Fruit fly (Drosophila melanogaster) whole organism, prepupa: ENCODE results near the gene CG6569.

ENCODE experiments used
- Blimp-1 ChIP-seq: fragments of 200-800 bp; sonication (Bioruptor generic); optimal IDR thresholded peaks from 3 replicates; lab custom pipeline; 2017; ENCODE audit warnings: missing biosample characterization, missing genetic modification characterization, mild to moderate bottlenecking, moderate library complexity, missing genetic modification reagents
- CG11294 ChIP-seq: fragments of 200-800 bp; sonication (Bioruptor generic); IDR thresholded peaks from 2 replicates; pipeline ENCODE4 v1.3.6; 2022; ENCODE audit warnings: missing biosample characterization, missing genetic modification characterization
- CG11762 ChIP-seq: fragments of 200-800 bp; sonication (Bioruptor generic); optimal IDR thresholded peaks from 3 replicates; lab custom pipeline; 2016; ENCODE audit warnings: missing biosample characterization, missing genetic modification characterization; ENCODE audit not compliant: insufficient read depth
- CG11902 ChIP-seq: fragments of 200-800 bp; sonication (Bioruptor generic); optimal IDR thresholded peaks from 3 replicates; lab custom pipeline; 2016; ENCODE audit warnings: missing biosample characterization, missing genetic modification characterization
- CG15336 ChIP-seq: fragments of 200-800 bp; sonication (Bioruptor generic); IDR thresholded peaks from 2 replicates; pipeline ENCODE4 v1.3.6; 2022; ENCODE audit warnings: missing biosample characterization, missing genetic modification characterization
- CG1621 ChIP-seq: fragments of 200-800 bp; sonication (Bioruptor generic); optimal IDR thresholded peaks from 3 replicates; lab custom pipeline; 2018; ENCODE audit warnings: missing biosample characterization, mild to moderate bottlenecking, missing genetic modification characterization
- CG16779 ChIP-seq: fragments of 200-800 bp; sonication (Bioruptor generic); optimal IDR thresholded peaks from 3 replicates; lab custom pipeline; 2017; ENCODE audit warnings: missing biosample characterization, mild to moderate bottlenecking, missing genetic modification characterization
- CG31627 ChIP-seq: fragments of 200-800 bp; sonication (Bioruptor generic); optimal IDR thresholded peaks from 3 replicates; lab custom pipeline; 2016; ENCODE audit warnings: missing biosample characterization, missing genetic modification characterization
- CG32006 ChIP-seq: fragments of 200-800 bp; sonication (Bioruptor generic); optimal IDR thresholded peaks from 3 replicates; lab custom pipeline; 2017; ENCODE audit warnings: missing biosample characterization, mild to moderate bottlenecking, missing genetic modification characterization
- CG34406 ChIP-seq: fragments of 200-800 bp; sonication (Bioruptor generic); optimal IDR thresholded peaks from 3 replicates; lab custom pipeline; 2016; ENCODE audit warnings: missing biosample characterization, missing genetic modification characterization
- CG4318 ChIP-seq: fragments of 200-800 bp; sonication (Bioruptor generic); optimal IDR thresholded peaks from 3 replicates; lab custom pipeline; 2017; ENCODE audit warnings: missing biosample characterization, mild to moderate bottlenecking, missing genetic modification characterization
- CG6163 ChIP-seq: fragments of 200-800 bp; sonication (Bioruptor generic); IDR thresholded peaks from 3 replicates; pipeline ENCODE4 v1.3.6; 2022; ENCODE audit warnings: missing biosample characterization, missing genetic modification characterization
- CG6276 ChIP-seq: fragments of 200-800 bp; sonication (Bioruptor generic); optimal IDR thresholded peaks from 2 replicates; lab custom pipeline; 2017; ENCODE audit warnings: missing biosample characterization, mild to moderate bottlenecking, missing genetic modification characterization
- CG6792 ChIP-seq: fragments of 200-800 bp; sonication (Bioruptor generic); optimal IDR thresholded peaks from 3 replicates; lab custom pipeline; 2016; ENCODE audit warnings: missing biosample characterization, missing genetic modification characterization
- CG6808 ChIP-seq: fragments of 200-800 bp; sonication (Bioruptor generic); optimal IDR thresholded peaks from 3 replicates; lab custom pipeline; 2017; ENCODE audit warnings: missing biosample characterization, missing genetic modification characterization, mild to moderate bottlenecking, moderate library complexity, missing genetic modification reagents
- CG6854 ChIP-seq: fragments of 200-800 bp; sonication (Bioruptor generic); optimal IDR thresholded peaks from 2 replicates; lab custom pipeline; 2017; ENCODE audit warnings: missing biosample characterization, mild to moderate bottlenecking, missing genetic modification characterization
- CG8119 ChIP-seq: fragments of 200-800 bp; sonication (Bioruptor generic); IDR thresholded peaks from 3 replicates; pipeline ENCODE4 v1.3.6; 2022; ENCODE audit warnings: missing biosample characterization, missing genetic modification characterization
- CG9139 ChIP-seq: fragments of 200-800 bp; sonication (Bioruptor generic); optimal IDR thresholded peaks from 3 replicates; lab custom pipeline; 2017; ENCODE audit warnings: missing biosample characterization, mild to moderate bottlenecking, missing genetic modification characterization
- Eip75B ChIP-seq: fragments of 200-800 bp; sonication (Bioruptor generic); optimal IDR thresholded peaks from 3 replicates; lab custom pipeline; 2016; ENCODE audit warnings: missing biosample characterization, missing genetic modification characterization
- Eip78C ChIP-seq: fragments of 200-800 bp; sonication (Bioruptor generic); peaks from one replicate; lab custom pipeline; 2016; ENCODE audit warnings: missing biosample characterization, missing genetic modification characterization
- Eip93F ChIP-seq: fragments of 200-800 bp; sonication (Bioruptor generic); optimal IDR thresholded peaks from 2 replicates; lab custom pipeline; 2016; ENCODE audit warnings: missing biosample characterization, mild to moderate bottlenecking, missing genetic modification characterization
- Ets21C ChIP-seq: fragments of 200-800 bp; sonication (Bioruptor generic); optimal IDR thresholded peaks from 3 replicates; lab custom pipeline; 2016; ENCODE audit warnings: missing biosample characterization, missing genetic modification characterization
- Ets96B ChIP-seq: fragments of 200-800 bp; optimal IDR thresholded peaks from 2 replicates; lab custom pipeline; 2019; ENCODE audit warnings: missing biosample characterization, mild to moderate bottlenecking, missing genetic modification characterization, moderate library complexity
- Met ChIP-seq: fragments of 200-800 bp; sonication (Bioruptor generic); optimal IDR thresholded peaks from 3 replicates; lab custom pipeline; 2016; ENCODE audit warnings: missing biosample characterization, missing genetic modification characterization
- OdsH ChIP-seq: fragments of 200-800 bp; sonication (Bioruptor generic); optimal IDR thresholded peaks from 3 replicates; lab custom pipeline; 2016; ENCODE audit warnings: missing biosample characterization, missing genetic modification characterization
- Smox ChIP-seq: fragments of 200-800 bp; sonication (Bioruptor generic); optimal IDR thresholded peaks from 3 replicates; lab custom pipeline; 2016; ENCODE audit warnings: missing biosample characterization, missing genetic modification characterization
- Sox14 ChIP-seq: fragments of 200-800 bp; sonication (Bioruptor generic); optimal IDR thresholded peaks from 3 replicates; lab custom pipeline; 2016; ENCODE audit warnings: missing biosample characterization, missing genetic modification characterization
- cyc ChIP-seq: fragments of 200-800 bp; sonication (Bioruptor generic); optimal IDR thresholded peaks from 3 replicates; lab custom pipeline; 2016; ENCODE audit warnings: missing biosample characterization, missing genetic modification characterization
- dac ChIP-seq: fragments of 200-800 bp; sonication (Bioruptor generic); optimal IDR thresholded peaks from 2 replicates; lab custom pipeline; 2017; ENCODE audit warnings: missing biosample characterization, mild to moderate bottlenecking, missing genetic modification characterization
- dsx ChIP-seq: fragments of 200-800 bp; optimal IDR thresholded peaks from 3 replicates; lab custom pipeline; 2019; ENCODE audit warnings: missing biosample characterization, mild to moderate bottlenecking, missing genetic modification characterization, moderate library complexity; ENCODE audit not compliant: poor library complexity, severe bottlenecking
- eg ChIP-seq: fragments of 200-800 bp; sonication (Bioruptor generic); IDR thresholded peaks from 3 replicates; pipeline ENCODE4 v1.3.6; 2022; ENCODE audit warnings: missing biosample characterization, missing genetic modification characterization
- esn ChIP-seq: fragments of 200-800 bp; sonication (Bioruptor generic); optimal IDR thresholded peaks from 2 replicates; lab custom pipeline; 2016; ENCODE audit warnings: missing biosample characterization, mild to moderate bottlenecking, missing genetic modification characterization, moderate library complexity
- fd59A ChIP-seq: fragments of 200-800 bp; sonication (Bioruptor generic); optimal IDR thresholded peaks from 2 replicates; lab custom pipeline; 2017; ENCODE audit warnings: missing biosample characterization, mild to moderate bottlenecking, missing genetic modification characterization, missing genetic modification reagents
- fkh ChIP-seq: fragments of 200-800 bp; sonication (Bioruptor generic); optimal IDR thresholded peaks from 3 replicates; lab custom pipeline; 2017; ENCODE audit warnings: missing biosample characterization, mild to moderate bottlenecking, missing genetic modification characterization, moderate library complexity
- net ChIP-seq: fragments of 200-800 bp; sonication (Bioruptor generic); optimal IDR thresholded peaks from 3 replicates; lab custom pipeline; 2016; ENCODE audit warnings: missing biosample characterization, missing genetic modification characterization
- salr ChIP-seq, 2 experiments: fragments of 200-800 bp; sonication (Bioruptor generic); optimal IDR thresholded peaks; 3 replicates each; lab custom pipeline; 2016 to 2018; ENCODE audit warnings: missing biosample characterization in 2 of 2, missing genetic modification characterization in 2 of 2, mild to moderate bottlenecking in 1 of 2
- spab ChIP-seq: fragments of 200-800 bp; sonication (Bioruptor generic); optimal IDR thresholded peaks from 2 replicates; lab custom pipeline; 2017; ENCODE audit warnings: missing biosample characterization, mild to moderate bottlenecking, missing genetic modification characterization, missing genetic modification reagents
- ss ChIP-seq, 2 experiments: fragments of 200-800 bp; sonication (Bioruptor generic); optimal IDR thresholded peaks; 2 replicates in 1 of 2; 3 replicates in 1 of 2; lab custom pipeline; 2017 to 2018; ENCODE audit warnings: mild to moderate bottlenecking in 2 of 2, missing biosample characterization in 2 of 2, missing genetic modification characterization in 2 of 2, moderate library complexity in 1 of 2
- svp ChIP-seq: fragments of 200-800 bp; sonication (Bioruptor generic); peaks from one replicate; lab custom pipeline; 2016; ENCODE audit warnings: missing biosample characterization, missing genetic modification characterization
- vri ChIP-seq: fragments of 200-800 bp; sonication (Bioruptor generic); optimal IDR thresholded peaks from 3 replicates; lab custom pipeline; 2016; ENCODE audit warnings: missing biosample characterization, mild to moderate bottlenecking, missing genetic modification characterization

CG6569 gene

dm6 chr3R:21893929-21894328 is 26.2 kb upstream of the CG6569 start (continued):
- peak; percentile 76 for TF ChIP-seq net (GFP tag; lab: Kevin White, UChicago)
- TF ChIP-seq CG8119 (GFP tag; lab: Robert Waterston, UW), result peak; percentile 94
- peak; percentile 89 for TF ChIP-seq CG4318 (GFP tag; lab: Kevin White, UChicago)
- peak; percentile 64 for TF ChIP-seq svp (GFP tag; lab: Kevin White, UChicago)
- peak; percentile 51 for TF ChIP-seq CG34406 (GFP tag; lab: Kevin White, UChicago)
- TF ChIP-seq cyc (GFP tag; lab: Kevin White, UChicago), result no peak
- peak; percentile 23 for TF ChIP-seq Met (GFP tag; lab: Kevin White, UChicago)
- TF ChIP-seq CG32006 (GFP tag; lab: Kevin White, UChicago), result peak; percentile 96
- peak; percentile 45 for TF ChIP-seq CG6792
- TF ChIP-seq OdsH (GFP tag; lab: Kevin White, UChicago), result peak; percentile 80
- no peak for TF ChIP-seq CG11902
- TF ChIP-seq dac (GFP tag; lab: Kevin White, UChicago), result peak; percentile 81
- TF ChIP-seq CG31627 (GFP tag; lab: Kevin White, UChicago), result no peak
- TF ChIP-seq fd59A, result peak; percentile 73
- TF ChIP-seq CG1621, result peak; percentile 73
- TF ChIP-seq CG11762 (GFP tag; lab: Kevin White, UChicago), result peak; percentile 71
- TF ChIP-seq CG6276, result peak; percentile 87
- TF ChIP-seq CG15336, result peak; percentile 92
- TF ChIP-seq CG6854 (GFP tag; lab: Kevin White, UChicago), result no peak
- peak; percentile 65 for TF ChIP-seq CG11294 (GFP tag; lab: Robert Waterston, UW)
- TF ChIP-seq ss (GFP tag; optimal IDR thresholded peaks at IDR 0.05; lab: Kevin White, UChicago), result peak; percentile 79 to 80
- TF ChIP-seq salr (GFP tag; optimal IDR thresholded peaks at IDR 0.05; lab: Kevin White, UChicago), result peak; percentile 36 to 88
- TF ChIP-seq Blimp-1 (GFP tag; lab: Kevin White, UChicago), result no peak

- TF ChIP-seq spab, result peak; percentile 36
- no peak for TF ChIP-seq Ets21C (GFP tag; lab: Kevin White, UChicago)
- TF ChIP-seq CG6163, result peak; percentile 56; the same call in 2 of the 3 replicates
- TF ChIP-seq ss (GFP tag; optimal IDR thresholded peaks at IDR 0.05; lab: Kevin White, UChicago), result peak in 1 of 2 experiments; percentile 53
- TF ChIP-seq Eip78C (GFP tag; lab: Kevin White, UChicago), result peak; percentile 55
- peak; percentile 25; the same call in 2 of the 3 replicates for TF ChIP-seq eg (GFP tag; lab: Robert Waterston, UW)
- no peak for TF ChIP-seq Ets96B (tag; lab: Kevin White, UChicago)
- TF ChIP-seq OdsH (GFP tag; lab: Kevin White, UChicago), result no peak
- TF ChIP-seq CG1621, result peak; percentile 21
- peak; percentile 17 for TF ChIP-seq dsx (GFP tag; lab: Kevin White, UChicago)
- TF ChIP-seq CG6808 (GFP tag; lab: Kevin White, UChicago), result peak; percentile 17
- peak; percentile 11 for TF ChIP-seq CG32006 (GFP tag; lab: Kevin White, UChicago)
- TF ChIP-seq svp (GFP tag; lab: Kevin White, UChicago), result peak; percentile 32
- TF ChIP-seq CG6792, result no peak
Measured at dm6 chr3R:21892450-21892849, 24.7 kb upstream of the CG6569 start.

DNA sequence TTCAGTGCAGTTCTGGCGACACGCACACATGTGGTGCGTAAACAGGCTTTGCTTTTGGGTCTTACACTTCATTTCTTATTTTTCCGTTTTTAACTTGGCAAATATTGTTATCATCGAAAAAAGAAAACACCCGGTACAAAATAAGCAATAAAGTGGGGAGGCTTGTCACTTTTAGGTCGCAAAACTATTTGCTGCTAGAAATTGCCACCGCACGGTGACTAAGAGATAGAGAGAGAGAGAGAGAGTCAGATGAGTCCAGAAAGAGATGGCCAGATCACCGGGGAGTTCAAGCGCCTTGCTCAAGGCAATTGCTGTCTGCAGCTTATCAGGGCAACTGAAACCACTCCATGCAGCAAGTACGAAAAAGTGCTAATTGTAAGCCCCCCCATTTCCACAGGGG is 23.0 kb upstream of the CG6569 start:
- TF ChIP-seq eg (GFP tag; lab: Robert Waterston, UW), result peak; percentile 50; the same call in 1 of the 3 replicates
- TF ChIP-seq CG16779, result peak; percentile 1
- peak; percentile 8 for TF ChIP-seq CG6808 (GFP tag; lab: Kevin White, UChicago)
- no peak for TF ChIP-seq fkh (GFP tag; lab: Kevin White, UChicago)
- no peak for TF ChIP-seq CG8119 (GFP tag; lab: Robert Waterston, UW)
- peak; percentile 18 for TF ChIP-seq CG6276
- TF ChIP-seq esn (GFP tag; lab: Kevin White, UChicago), result peak; percentile 13
- TF ChIP-seq CG6163, result peak; percentile 17; the same call in 1 of the 3 replicates
- TF ChIP-seq svp (GFP tag; lab: Kevin White, UChicago), result peak; percentile 74
- no peak for TF ChIP-seq cyc (GFP tag; lab: Kevin White, UChicago)
- TF ChIP-seq, all 60 proteins: peak for 7

DNA sequence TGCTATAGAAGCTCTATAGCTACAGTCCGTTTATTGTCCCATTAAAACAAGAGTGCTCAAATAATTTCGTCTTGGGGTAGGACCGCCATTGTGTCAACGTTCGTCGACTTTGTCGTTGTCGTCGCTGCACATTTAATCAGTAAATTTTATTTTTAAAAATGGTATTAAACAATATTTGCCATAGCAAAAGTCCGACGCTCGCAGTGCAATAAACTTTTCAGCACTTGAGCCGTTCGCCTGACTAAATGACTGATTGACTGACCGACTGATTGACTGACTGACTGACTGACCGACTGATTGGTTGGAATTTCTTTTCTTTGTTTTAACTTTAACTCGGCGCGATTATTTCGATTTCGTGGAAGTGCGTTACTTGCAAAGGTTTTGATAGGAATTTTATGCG is 22.2 kb upstream of the CG6569 start:
- peak; percentile 83 for TF ChIP-seq Eip93F (GFP tag; lab: Kevin White, UChicago)
- TF ChIP-seq svp (GFP tag; lab: Kevin White, UChicago), result peak; percentile 84
- no peak for TF ChIP-seq Smox
- TF ChIP-seq vri (GFP tag; lab: Kevin White, UChicago), result peak; percentile 96
- 0 out of 3 replicates have a peak, but pooled peaks have one; percentile 6 for TF ChIP-seq CG6163
- TF ChIP-seq Sox14 (GFP tag; lab: Kevin White, UChicago), result peak; percentile 19
- TF ChIP-seq CG9139 (GFP tag; lab: Kevin White, UChicago), result peak; percentile 23
- TF ChIP-seq ss (GFP tag; optimal IDR thresholded peaks at IDR 0.05; lab: Kevin White, UChicago), result no peak
- no peak for TF ChIP-seq Eip75B (GFP tag; lab: Kevin White, UChicago)
- no peak for TF ChIP-seq spab
- no peak for TF ChIP-seq CG32006 (GFP tag; lab: Kevin White, UChicago)
